Worm (Caenorhabditis elegans) whole organism, L2 larva: ENCODE measurements around the gene K02A6.3.

ENCODE experiments used
- ZK546.5 ChIP-seq: sonication (generic microtip); optimal IDR thresholded peaks from 2 replicates; lab custom pipeline; 2017; ENCODE audit warnings: missing biosample characterization, missing genetic modification characterization
- ceh-16 ChIP-seq: fragments of 150-350 bp; optimal IDR thresholded peaks from 2 replicates; lab custom pipeline; 2014; ENCODE audit warnings: missing biosample characterization, missing genetic modification characterization
- crh-2 ChIP-seq: sonication (generic microtip); optimal IDR thresholded peaks from 2 replicates; lab custom pipeline; 2017; ENCODE audit warnings: missing biosample characterization, missing genetic modification characterization
- nhr-11 ChIP-seq: fragments of 150-350 bp; optimal IDR thresholded peaks from 2 replicates; lab custom pipeline; 2014; ENCODE audit warnings: missing biosample characterization, missing genetic modification characterization
- nhr-237 ChIP-seq: fragments of 150-350 bp; optimal IDR thresholded peaks from 2 replicates; lab custom pipeline; 2014; ENCODE audit warnings: missing biosample characterization, missing genetic modification characterization
- nhr-6 ChIP-seq: fragments of 150-350 bp; optimal IDR thresholded peaks from 2 replicates; lab custom pipeline; 2014; ENCODE audit warnings: missing biosample characterization, missing genetic modification characterization
- skn-1 ChIP-seq: sonication (generic microtip); optimal IDR thresholded peaks from 2 replicates; lab custom pipeline; 2017; ENCODE audit warnings: missing biosample characterization, missing genetic modification characterization
- zag-1 ChIP-seq: fragments of 150-350 bp; optimal IDR thresholded peaks from 2 replicates; lab custom pipeline; 2014; ENCODE audit warnings: missing biosample characterization, missing genetic modification characterization

DNA sequence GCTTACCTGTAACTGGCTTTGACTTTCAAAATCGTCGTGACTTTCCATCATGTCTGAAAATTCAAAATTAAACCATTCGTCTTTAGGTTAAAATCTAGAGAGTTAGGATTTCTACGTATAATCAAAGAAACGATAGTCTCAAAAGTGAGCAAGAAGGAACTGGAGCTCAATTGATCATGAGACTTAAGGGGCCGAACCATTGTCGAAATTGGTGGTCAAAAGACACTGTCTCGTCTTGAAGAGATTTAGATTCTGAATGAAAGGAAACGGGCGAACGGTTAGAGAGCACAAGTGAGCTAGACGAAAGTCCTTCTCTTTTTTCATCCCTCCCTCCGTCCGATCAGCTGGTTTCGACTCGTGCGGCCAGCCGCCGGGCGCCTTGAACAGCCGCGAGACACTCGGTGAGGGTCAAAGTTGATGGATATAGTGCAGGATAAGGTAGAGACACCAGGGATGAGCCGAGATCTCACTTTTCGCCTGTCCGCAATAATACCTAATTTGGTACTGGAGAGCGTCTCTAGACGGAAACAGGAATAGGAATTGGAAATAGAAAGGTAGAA, 29.5 kb upstream of the K02A6.3 start, which contains the start of gene M60.7:
- no peak for TF ChIP-seq ZK546.5 (tag; lab: Kevin White, UChicago)
- TF ChIP-seq ceh-16 = no peak
- TF ChIP-seq nhr-6 (tag; lab: Kevin White, UChicago) = no peak
- TF ChIP-seq nhr-11 (tag; lab: Kevin White, UChicago) = no peak
- TF ChIP-seq crh-2 = no peak
- no peak for TF ChIP-seq nhr-237
- TF ChIP-seq zag-1 (tag; lab: Kevin White, UChicago) = no peak
- TF ChIP-seq skn-1 (tag; lab: Kevin White, UChicago) = no peak
